Fruit fly (Drosophila melanogaster) whole organism, prepupa: ENCODE data around the gene lute.

Experiments
- Blimp-1 ChIP-seq: fragments of 200-800 bp; sonication (Bioruptor generic); optimal IDR thresholded peaks from 3 replicates; lab custom pipeline; 2017; ENCODE audit warnings: missing biosample characterization, missing genetic modification characterization, mild to moderate bottlenecking, moderate library complexity, missing genetic modification reagents
- CG10669 ChIP-seq: fragments of 200-800 bp; sonication (Bioruptor generic); optimal IDR thresholded peaks from 3 replicates; lab custom pipeline; 2018; ENCODE audit warnings: missing biosample characterization, mild to moderate bottlenecking, missing genetic modification characterization, moderate library complexity
- CG11294 ChIP-seq: fragments of 200-800 bp; sonication (Bioruptor generic); IDR thresholded peaks from 2 replicates; pipeline ENCODE4 v1.3.6; 2022; ENCODE audit warnings: missing biosample characterization, missing genetic modification characterization
- CG11762 ChIP-seq: fragments of 200-800 bp; sonication (Bioruptor generic); optimal IDR thresholded peaks from 3 replicates; lab custom pipeline; 2016; ENCODE audit warnings: missing biosample characterization, missing genetic modification characterization; ENCODE audit not compliant: insufficient read depth
- CG11902 ChIP-seq: fragments of 200-800 bp; sonication (Bioruptor generic); optimal IDR thresholded peaks from 3 replicates; lab custom pipeline; 2016; ENCODE audit warnings: missing biosample characterization, missing genetic modification characterization
- CG15336 ChIP-seq: fragments of 200-800 bp; sonication (Bioruptor generic); IDR thresholded peaks from 2 replicates; pipeline ENCODE4 v1.3.6; 2022; ENCODE audit warnings: missing biosample characterization, missing genetic modification characterization
- CG16779 ChIP-seq: fragments of 200-800 bp; sonication (Bioruptor generic); optimal IDR thresholded peaks from 3 replicates; lab custom pipeline; 2017; ENCODE audit warnings: missing biosample characterization, mild to moderate bottlenecking, missing genetic modification characterization
- CG3032 ChIP-seq: fragments of 200-800 bp; optimal IDR thresholded peaks from 2 replicates; lab custom pipeline; 2019; ENCODE audit warnings: missing biosample characterization, mild to moderate bottlenecking, missing genetic modification characterization, moderate library complexity
- CG32006 ChIP-seq: fragments of 200-800 bp; sonication (Bioruptor generic); optimal IDR thresholded peaks from 3 replicates; lab custom pipeline; 2017; ENCODE audit warnings: missing biosample characterization, mild to moderate bottlenecking, missing genetic modification characterization
- CG34406 ChIP-seq: fragments of 200-800 bp; sonication (Bioruptor generic); optimal IDR thresholded peaks from 3 replicates; lab custom pipeline; 2016; ENCODE audit warnings: missing biosample characterization, missing genetic modification characterization
- CG3919 ChIP-seq: fragments of 200-800 bp; sonication (Bioruptor generic); optimal IDR thresholded peaks from 3 replicates; lab custom pipeline; 2016; ENCODE audit warnings: missing biosample characterization, missing genetic modification characterization
- CG4318 ChIP-seq: fragments of 200-800 bp; sonication (Bioruptor generic); optimal IDR thresholded peaks from 3 replicates; lab custom pipeline; 2017; ENCODE audit warnings: missing biosample characterization, mild to moderate bottlenecking, missing genetic modification characterization
- CG6163 ChIP-seq: fragments of 200-800 bp; sonication (Bioruptor generic); IDR thresholded peaks from 3 replicates; pipeline ENCODE4 v1.3.6; 2022; ENCODE audit warnings: missing biosample characterization, missing genetic modification characterization
- CG6276 ChIP-seq: fragments of 200-800 bp; sonication (Bioruptor generic); optimal IDR thresholded peaks from 2 replicates; lab custom pipeline; 2017; ENCODE audit warnings: missing biosample characterization, mild to moderate bottlenecking, missing genetic modification characterization
- CG6808 ChIP-seq: fragments of 200-800 bp; sonication (Bioruptor generic); optimal IDR thresholded peaks from 3 replicates; lab custom pipeline; 2017; ENCODE audit warnings: missing biosample characterization, missing genetic modification characterization, mild to moderate bottlenecking, moderate library complexity, missing genetic modification reagents
- CG6854 ChIP-seq: fragments of 200-800 bp; sonication (Bioruptor generic); optimal IDR thresholded peaks from 2 replicates; lab custom pipeline; 2017; ENCODE audit warnings: missing biosample characterization, mild to moderate bottlenecking, missing genetic modification characterization
- CG8119 ChIP-seq: fragments of 200-800 bp; sonication (Bioruptor generic); IDR thresholded peaks from 3 replicates; pipeline ENCODE4 v1.3.6; 2022; ENCODE audit warnings: missing biosample characterization, missing genetic modification characterization
- CG8319 ChIP-seq: fragments of 200-800 bp; sonication (Bioruptor generic); optimal IDR thresholded peaks from 3 replicates; lab custom pipeline; 2016; ENCODE audit warnings: missing biosample characterization, missing genetic modification characterization
- Eip75B ChIP-seq: fragments of 200-800 bp; sonication (Bioruptor generic); optimal IDR thresholded peaks from 3 replicates; lab custom pipeline; 2016; ENCODE audit warnings: missing biosample characterization, missing genetic modification characterization
- Eip78C ChIP-seq: fragments of 200-800 bp; sonication (Bioruptor generic); peaks from one replicate; lab custom pipeline; 2016; ENCODE audit warnings: missing biosample characterization, missing genetic modification characterization
- Eip93F ChIP-seq: fragments of 200-800 bp; sonication (Bioruptor generic); optimal IDR thresholded peaks from 2 replicates; lab custom pipeline; 2016; ENCODE audit warnings: missing biosample characterization, mild to moderate bottlenecking, missing genetic modification characterization
- Ets21C ChIP-seq: fragments of 200-800 bp; sonication (Bioruptor generic); optimal IDR thresholded peaks from 3 replicates; lab custom pipeline; 2016; ENCODE audit warnings: missing biosample characterization, missing genetic modification characterization
- Gug ChIP-seq: fragments of 200-800 bp; sonication (Bioruptor generic); IDR thresholded peaks from 2 replicates; pipeline ENCODE4 v1.3.6; 2022; ENCODE audit warnings: missing biosample characterization, missing genetic modification characterization
- Hr4 ChIP-seq: fragments of 200-800 bp; sonication (Bioruptor generic); optimal IDR thresholded peaks from 3 replicates; lab custom pipeline; 2016; ENCODE audit warnings: missing biosample characterization, missing genetic modification characterization
- Lpt ChIP-seq: fragments of 200-800 bp; sonication (Bioruptor generic); optimal IDR thresholded peaks from 3 replicates; lab custom pipeline; 2016; ENCODE audit warnings: missing biosample characterization, missing genetic modification characterization
- OdsH ChIP-seq: fragments of 200-800 bp; sonication (Bioruptor generic); optimal IDR thresholded peaks from 3 replicates; lab custom pipeline; 2016; ENCODE audit warnings: missing biosample characterization, missing genetic modification characterization
- Sox14 ChIP-seq: fragments of 200-800 bp; sonication (Bioruptor generic); optimal IDR thresholded peaks from 3 replicates; lab custom pipeline; 2016; ENCODE audit warnings: missing biosample characterization, missing genetic modification characterization
- Sox15 ChIP-seq: fragments of 200-800 bp; sonication (Bioruptor generic); optimal IDR thresholded peaks from 3 replicates; lab custom pipeline; 2016; ENCODE audit warnings: missing biosample characterization, missing genetic modification characterization
- achi ChIP-seq: fragments of 200-800 bp; sonication (Bioruptor generic); optimal IDR thresholded peaks from 3 replicates; lab custom pipeline; 2016; ENCODE audit warnings: missing biosample characterization, missing genetic modification characterization
- acj6 ChIP-seq: fragments of 200-800 bp; sonication (Bioruptor generic); optimal IDR thresholded peaks from 3 replicates; lab custom pipeline; 2016; ENCODE audit warnings: missing biosample characterization, missing genetic modification characterization
- cyc ChIP-seq: fragments of 200-800 bp; sonication (Bioruptor generic); optimal IDR thresholded peaks from 3 replicates; lab custom pipeline; 2016; ENCODE audit warnings: missing biosample characterization, missing genetic modification characterization
- dac ChIP-seq: fragments of 200-800 bp; sonication (Bioruptor generic); optimal IDR thresholded peaks from 2 replicates; lab custom pipeline; 2017; ENCODE audit warnings: missing biosample characterization, mild to moderate bottlenecking, missing genetic modification characterization
- eg ChIP-seq: fragments of 200-800 bp; sonication (Bioruptor generic); IDR thresholded peaks from 3 replicates; pipeline ENCODE4 v1.3.6; 2022; ENCODE audit warnings: missing biosample characterization, missing genetic modification characterization
- esn ChIP-seq: fragments of 200-800 bp; sonication (Bioruptor generic); optimal IDR thresholded peaks from 2 replicates; lab custom pipeline; 2016; ENCODE audit warnings: missing biosample characterization, mild to moderate bottlenecking, missing genetic modification characterization, moderate library complexity
- fd59A ChIP-seq: fragments of 200-800 bp; sonication (Bioruptor generic); optimal IDR thresholded peaks from 2 replicates; lab custom pipeline; 2017; ENCODE audit warnings: missing biosample characterization, mild to moderate bottlenecking, missing genetic modification characterization, missing genetic modification reagents
- fkh ChIP-seq: fragments of 200-800 bp; sonication (Bioruptor generic); optimal IDR thresholded peaks from 3 replicates; lab custom pipeline; 2017; ENCODE audit warnings: missing biosample characterization, mild to moderate bottlenecking, missing genetic modification characterization, moderate library complexity
- lz ChIP-seq: fragments of 200-800 bp; sonication (Bioruptor generic); optimal IDR thresholded peaks from 3 replicates; lab custom pipeline; 2016; ENCODE audit warnings: missing biosample characterization, missing genetic modification characterization
- net ChIP-seq: fragments of 200-800 bp; sonication (Bioruptor generic); optimal IDR thresholded peaks from 3 replicates; lab custom pipeline; 2016; ENCODE audit warnings: missing biosample characterization, missing genetic modification characterization
- pdm3 ChIP-seq: fragments of 200-800 bp; sonication (Bioruptor generic); optimal IDR thresholded peaks from 3 replicates; lab custom pipeline; 2016; ENCODE audit warnings: missing biosample characterization, missing genetic modification characterization
- ss ChIP-seq, 2 experiments: fragments of 200-800 bp; sonication (Bioruptor generic); optimal IDR thresholded peaks; 2 replicates in 1 of 2; 3 replicates in 1 of 2; lab custom pipeline; 2017 to 2018; ENCODE audit warnings: mild to moderate bottlenecking in 2 of 2, missing biosample characterization in 2 of 2, missing genetic modification characterization in 2 of 2, moderate library complexity in 1 of 2
- svp ChIP-seq: fragments of 200-800 bp; sonication (Bioruptor generic); peaks from one replicate; lab custom pipeline; 2016; ENCODE audit warnings: missing biosample characterization, missing genetic modification characterization
- topi ChIP-seq: fragments of 200-800 bp; sonication (Bioruptor generic); optimal IDR thresholded peaks from 3 replicates; lab custom pipeline; 2016; ENCODE audit warnings: missing biosample characterization, missing genetic modification characterization

The lute gene

dm6 chr3R:17426265-17426664 is 46.5 kb downstream of the lute start:
- TF ChIP-seq Gug = no peak
- TF ChIP-seq acj6 (GFP tag; lab: Kevin White, UChicago) = no peak
- TF ChIP-seq achi (GFP tag; lab: Kevin White, UChicago) = no peak
- TF ChIP-seq Eip78C (GFP tag; lab: Kevin White, UChicago) = no peak
- no peak for TF ChIP-seq CG6854 (GFP tag; lab: Kevin White, UChicago)
- no peak for TF ChIP-seq Blimp-1
- no peak for TF ChIP-seq esn (GFP tag; lab: Kevin White, UChicago)
- TF ChIP-seq CG3032 = no peak
- TF ChIP-seq CG6276 (GFP tag; lab: Kevin White, UChicago) = no peak
- no peak for TF ChIP-seq Eip93F (GFP tag; lab: Kevin White, UChicago)
- TF ChIP-seq Eip75B (GFP tag; lab: Kevin White, UChicago) = no peak
- no peak for TF ChIP-seq CG8319
- no peak for TF ChIP-seq CG16779
- TF ChIP-seq CG11902 (GFP tag; lab: Kevin White, UChicago) = no peak
- TF ChIP-seq CG11762 (GFP tag; lab: Kevin White, UChicago) = no peak

- TF ChIP-seq Lpt (peak; percentile 17), net (GFP tag; lab: Kevin White, UChicago) (peak; percentile 23), CG6276 (GFP tag; lab: Kevin White, UChicago) (peak; percentile 53), OdsH (GFP tag; lab: Kevin White, UChicago) (peak; percentile 37), Sox14 (no peak), achi (GFP tag; lab: Kevin White, UChicago) (peak; percentile 19), eg (GFP tag; lab: Robert Waterston, UW) (peak; percentile 66), Eip75B (GFP tag; lab: Kevin White, UChicago) (no peak), CG4318 (peak; percentile 27), cyc (no peak), CG10669 (no peak), esn (GFP tag; lab: Kevin White, UChicago) (no peak), Gug (peak; percentile 40; the same call in 1 of the 2 replicates), CG32006 (GFP tag; lab: Kevin White, UChicago) (peak; percentile 73), topi (no peak), CG6163 (GFP tag; lab: Robert Waterston, UW) (0 out of 3 replicates have a peak, but pooled peaks have one; percentile 41), CG11294 (GFP tag; lab: Robert Waterston, UW) (peak; percentile 30; the same call in 1 of the 2 replicates), CG6854 (GFP tag; lab: Kevin White, UChicago) (no peak), svp (GFP tag; lab: Kevin White, UChicago) (no peak), Sox15 (GFP tag; lab: Kevin White, UChicago) (no peak), CG15336 (GFP tag; lab: Robert Waterston, UW) (peak; percentile 69), pdm3 (peak; percentile 42), dac (peak; percentile 35), lz (GFP tag; lab: Kevin White, UChicago) (no peak), CG8119 (GFP tag; lab: Robert Waterston, UW) (peak; percentile 55; the same call in 2 of the 3 replicates), Hr4 (peak; percentile 75), ss (GFP tag; optimal IDR thresholded peaks at IDR 0.05; lab: Kevin White, UChicago) (no peak), fkh (GFP tag; lab: Kevin White, UChicago) (no peak), Blimp-1 (no peak), Ets21C (no peak), fd59A (GFP tag; lab: Kevin White, UChicago) (no peak), CG3919 (GFP tag; lab: Kevin White, UChicago) (peak; percentile 8), CG34406 (GFP tag; lab: Kevin White, UChicago) (no peak), CG6808 (no peak)
Observed at dm6 chr3R:17430481-17430880, 50.7 kb downstream of the lute start.
